Fruit fly (Drosophila melanogaster): ENCODE data around the gene CG17129.

CG17129 gene

DNA sequence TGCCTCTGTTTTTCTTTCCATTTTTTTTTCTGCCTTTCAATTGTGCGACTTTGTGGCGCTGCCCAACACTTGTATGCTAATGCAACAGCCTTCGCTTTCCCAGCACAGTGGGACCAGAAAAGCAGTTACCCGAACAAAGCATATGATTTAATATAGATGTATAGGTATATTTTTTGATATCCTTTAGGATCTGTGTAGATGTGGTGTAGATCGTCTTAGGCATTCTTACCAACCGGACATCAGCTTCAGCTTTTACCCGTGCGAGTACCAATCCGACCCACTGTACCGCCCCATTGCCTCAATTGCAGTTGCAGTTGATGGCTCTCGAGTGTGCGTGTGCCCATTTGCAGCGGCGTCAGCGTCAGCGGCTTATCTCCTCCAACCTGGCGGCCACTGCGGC is 43.7 kb downstream of the CG17129 start (continued):
- peak; percentile 67 for TF ChIP-seq nmo (GFP tag; optimal IDR thresholded peaks at IDR 0.05)
- peak; percentile 43 for TF ChIP-seq CG17385 (GFP tag; optimal IDR thresholded peaks at IDR 0.05)
- peak; percentile 12 for TF ChIP-seq tx (GFP tag; optimal IDR thresholded peaks at IDR 0.05)
- 0 out of 3 replicates have a peak, but pooled peaks have one; percentile 27 for TF ChIP-seq CG14860 (GFP tag; IDR thresholded peaks at IDR 0.05; ENCODE audit: partially characterized antibody)
- TF ChIP-seq gcm2 (GFP tag; optimal IDR thresholded peaks at IDR 0.05) = peak; percentile 17
- TF ChIP-seq grau (tag; optimal IDR thresholded peaks at IDR 0.05) = peak; percentile 60
- TF ChIP-seq Dbx (GFP tag; IDR thresholded peaks at IDR 0.05) = no peak
- TF ChIP-seq Jarid2 (GFP tag; optimal IDR thresholded peaks at IDR 0.05) = no peak
- peak; percentile 50 for TF ChIP-seq Mes4 (GFP tag; optimal IDR thresholded peaks at IDR 0.05)
- peak; percentile 5 for TF ChIP-seq CG8281 (tag; optimal IDR thresholded peaks at IDR 0.05)
- peak; percentile 46 for TF ChIP-seq CG17802 (tag; optimal IDR thresholded peaks at IDR 0.05)
- TF ChIP-seq mld (GFP tag; IDR thresholded peaks at IDR 0.05; ENCODE audit: partially characterized antibody) = no peak
- peak; percentile 73 for TF ChIP-seq dmrt99B (tag; optimal IDR thresholded peaks at IDR 0.05)
- TF ChIP-seq fd96Cb (tag; optimal IDR thresholded peaks at IDR 0.05) = peak; percentile 74
- peak; percentile 67 for TF ChIP-seq ranshi (GFP tag; IDR thresholded peaks at IDR 0.05)
- TF ChIP-seq aop (GFP tag; IDR thresholded peaks at IDR 0.05) = no peak
- TF ChIP-seq C15 (GFP tag; IDR thresholded peaks at IDR 0.05) = no peak
- peak; percentile 59; the same call in 1 of the 2 replicates for TF ChIP-seq ttk (GFP tag; IDR thresholded peaks at IDR 0.05)
- no peak for TF ChIP-seq Hmr (GFP tag; optimal IDR thresholded peaks at IDR 0.05)
- TF ChIP-seq ash1 (GFP tag; optimal IDR thresholded peaks at IDR 0.05) = no peak
- peak; percentile 49; the same call in 1 of the 2 replicates for TF ChIP-seq seq (GFP tag; IDR thresholded peaks at IDR 0.05)
- TF ChIP-seq MTF-1 (GFP tag; optimal IDR thresholded peaks at IDR 0.05; ENCODE audit: borderline replicate concordance) = peak; percentile 2
- peak; percentile 57 for TF ChIP-seq ewg (GFP tag; optimal IDR thresholded peaks at IDR 0.05)
- peak; percentile 33 for TF ChIP-seq CG33213 (GFP tag; optimal IDR thresholded peaks at IDR 0.05)
- TF ChIP-seq repo (GFP tag; optimal IDR thresholded peaks at IDR 0.05) = no peak
- TF ChIP-seq HLHmδ (GFP tag; optimal IDR thresholded peaks at IDR 0.05) = no peak
- TF ChIP-seq schlank (tag; optimal IDR thresholded peaks at IDR 0.05) = no peak
- TF ChIP-seq h (optimal IDR thresholded peaks at IDR 0.05) = no peak
- TF ChIP-seq exex (tag; optimal IDR thresholded peaks at IDR 0.05) = no peak
- TF ChIP-seq CG32772 (GFP tag; IDR thresholded peaks at IDR 0.05) = peak; percentile 74
- no peak for TF ChIP-seq CG6854 (GFP tag; optimal IDR thresholded peaks at IDR 0.05)
- no peak for TF ChIP-seq ERR (GFP tag; optimal IDR thresholded peaks at IDR 0.05)
- peak; percentile 35 for TF ChIP-seq CG17568 (GFP tag; optimal IDR thresholded peaks at IDR 0.05)
- TF ChIP-seq luna (GFP tag; optimal IDR thresholded peaks at IDR 0.05) = no peak
- TF ChIP-seq CG13424 (tag; optimal IDR thresholded peaks at IDR 0.05) = peak; percentile 42
- TF ChIP-seq MESR4 (GFP tag; optimal IDR thresholded peaks at IDR 0.05) = no peak
- no peak for TF ChIP-seq Hmx (GFP tag; optimal IDR thresholded peaks at IDR 0.05)
- TF ChIP-seq Deaf1 (tag; optimal IDR thresholded peaks at IDR 0.05) = no peak
- TF ChIP-seq eyg (GFP tag; optimal IDR thresholded peaks at IDR 0.05) = no peak
- TF ChIP-seq nau (GFP tag; optimal IDR thresholded peaks at IDR 0.05) = peak; percentile 57

DNA sequence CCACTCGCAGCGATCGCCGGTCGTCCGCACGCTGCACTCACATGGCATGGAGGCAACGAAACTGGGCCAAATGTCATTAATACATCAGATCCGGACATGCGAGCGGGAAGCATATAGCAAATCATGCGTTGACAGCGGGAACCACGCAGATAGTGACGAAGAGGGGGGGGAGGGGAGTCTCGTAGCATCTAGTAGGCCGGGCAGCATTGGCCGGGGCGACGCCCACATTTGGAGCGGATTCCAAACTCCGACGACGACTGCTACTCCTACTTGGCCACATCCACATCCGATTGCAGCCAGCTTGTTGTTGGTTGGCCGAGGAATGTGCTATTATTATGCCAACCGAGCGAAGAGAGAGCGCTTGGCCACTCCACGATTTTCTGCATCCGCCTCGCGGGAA is 44.6 kb downstream of the CG17129 start:
- peak; percentile 15 for TF ChIP-seq CG7987 (GFP tag; optimal IDR thresholded peaks at IDR 0.05)
- peak; percentile 73 for TF ChIP-seq crol (GFP tag; IDR thresholded peaks at IDR 0.05)
- TF ChIP-seq CG11504 (tag; optimal IDR thresholded peaks at IDR 0.05) = no peak
- TF ChIP-seq NC2β (GFP tag; optimal IDR thresholded peaks at IDR 0.05) = no peak
- no peak for TF ChIP-seq sens-2 (GFP tag; IDR thresholded peaks at IDR 0.05)
- no peak for TF ChIP-seq Nf-YB (GFP tag; optimal IDR thresholded peaks at IDR 0.05)
- TF ChIP-seq Med (GFP tag) = peak; percentile 55
- TF ChIP-seq Eip74EF (GFP tag; optimal IDR thresholded peaks at IDR 0.05) = no peak
- TF ChIP-seq Dp (GFP tag; optimal IDR thresholded peaks at IDR 0.05) = no peak
- no peak for TF ChIP-seq CG12744 (GFP tag; optimal IDR thresholded peaks at IDR 0.05)
- TF ChIP-seq oc (tag; optimal IDR thresholded peaks at IDR 0.05) = no peak
- no peak for TF ChIP-seq CG15073 (GFP tag; optimal IDR thresholded peaks at IDR 0.05)
- no peak for TF ChIP-seq Adf1 (GFP tag; IDR thresholded peaks at IDR 0.05)
- TF ChIP-seq ac (GFP tag; optimal IDR thresholded peaks at IDR 0.05) = no peak
